Worm (Caenorhabditis elegans) whole organism, late embryonic: ENCODE results near the gene asns-2.

Experiments used
- C08G9.2 ChIP-seq: sonication (generic microtip); optimal IDR thresholded peaks from 2 replicates; lab custom pipeline; 2016; ENCODE audit warnings: mild to moderate bottlenecking, missing genetic modification characterization, moderate library complexity, missing compliant biosample characterization
- Y22D7AL.16 ChIP-seq: sonication (generic microtip); optimal IDR thresholded peaks from 2 replicates; lab custom pipeline; 2016; ENCODE audit warnings: missing genetic modification characterization, missing compliant biosample characterization
- ama-1 ChIP-seq: fragments of 150-350 bp; optimal IDR thresholded peaks from 2 replicates; lab custom pipeline; 2014
- ceh-14 ChIP-seq: sonication (generic microtip); optimal IDR thresholded peaks from 2 replicates; lab custom pipeline; 2016; ENCODE audit warnings: missing genotype, missing genetic modification characterization, missing compliant biosample characterization
- ceh-18 ChIP-seq: sonication (generic microtip); optimal IDR thresholded peaks from 2 replicates; lab custom pipeline; 2016; ENCODE audit warnings: missing genetic modification characterization, missing compliant biosample characterization
- ceh-2 ChIP-seq: sonication (generic microtip); optimal IDR thresholded peaks from 2 replicates; lab custom pipeline; 2016; ENCODE audit warnings: missing genotype, missing genetic modification characterization, missing compliant biosample characterization
- ceh-22 ChIP-seq: sonication (generic microtip); optimal IDR thresholded peaks from 2 replicates; lab custom pipeline; 2017; ENCODE audit warnings: missing biosample characterization, missing genetic modification characterization
- ceh-30 ChIP-seq: fragments of 150-350 bp; optimal IDR thresholded peaks from 2 replicates; lab custom pipeline; 2014; ENCODE audit warnings: missing biosample characterization, missing genetic modification characterization
- ceh-31 ChIP-seq: sonication (generic microtip); optimal IDR thresholded peaks from 2 replicates; lab custom pipeline; 2016; ENCODE audit warnings: missing genetic modification characterization, missing compliant biosample characterization
- ceh-48 ChIP-seq: sonication (generic microtip); optimal IDR thresholded peaks from 2 replicates; lab custom pipeline; 2016; ENCODE audit warnings: missing genetic modification characterization, inconsistent platforms, missing compliant biosample characterization
- ceh-9 ChIP-seq: sonication (generic microtip); optimal IDR thresholded peaks from 2 replicates; lab custom pipeline; 2016; ENCODE audit warnings: mild to moderate bottlenecking, missing genetic modification characterization, inconsistent platforms, missing compliant biosample characterization
- dmd-4 ChIP-seq: sonication (generic microtip); optimal IDR thresholded peaks from 2 replicates; lab custom pipeline; 2016; ENCODE audit warnings: borderline replicate concordance, missing genetic modification characterization, missing compliant biosample characterization
- elt-4 ChIP-seq: sonication (generic microtip); optimal IDR thresholded peaks from 2 replicates; lab custom pipeline; 2016; ENCODE audit warnings: missing genetic modification characterization, missing compliant biosample characterization
- gmeb-2 ChIP-seq: sonication (generic microtip); optimal IDR thresholded peaks from 2 replicates; lab custom pipeline; 2016; ENCODE audit warnings: missing genetic modification characterization, inconsistent platforms, missing compliant biosample characterization
- hlh-13 ChIP-seq: fragments of 200-800 bp; sonication (Bioruptor generic); optimal IDR thresholded peaks from 2 replicates; lab custom pipeline; 2018; ENCODE audit warnings: mild to moderate bottlenecking, missing genetic modification characterization, missing compliant biosample characterization
- hlh-15 ChIP-seq: sonication (generic microtip); optimal IDR thresholded peaks from 2 replicates; lab custom pipeline; 2016; ENCODE audit warnings: missing genetic modification characterization, missing compliant biosample characterization
- hlh-6 ChIP-seq: sonication (generic microtip); optimal IDR thresholded peaks from 2 replicates; lab custom pipeline; 2016; ENCODE audit warnings: missing genotype, missing genetic modification characterization, missing compliant biosample characterization
- hlh-8 ChIP-seq: sonication (generic microtip); optimal IDR thresholded peaks from 2 replicates; lab custom pipeline; 2016; ENCODE audit warnings: missing genotype, missing genetic modification characterization, missing compliant biosample characterization
- lim-6 ChIP-seq: sonication (generic microtip); optimal IDR thresholded peaks from 2 replicates; lab custom pipeline; 2016; ENCODE audit warnings: missing genetic modification characterization, missing compliant biosample characterization
- lin-11 ChIP-seq: fragments of 200-800 bp; sonication (Bioruptor generic); optimal IDR thresholded peaks from 2 replicates; lab custom pipeline; 2018; ENCODE audit warnings: mild to moderate bottlenecking, missing genetic modification characterization, missing compliant biosample characterization
- madf-2 ChIP-seq: sonication (generic microtip); optimal IDR thresholded peaks from 2 replicates; lab custom pipeline; 2017; ENCODE audit warnings: missing genetic modification characterization, missing compliant biosample characterization
- mec-3 ChIP-seq: sonication (generic microtip); optimal IDR thresholded peaks from 2 replicates; lab custom pipeline; 2016; ENCODE audit warnings: borderline replicate concordance, missing genetic modification characterization, missing compliant biosample characterization
- odd-2 ChIP-seq: sonication (generic microtip); optimal IDR thresholded peaks from 2 replicates; lab custom pipeline; 2017; ENCODE audit warnings: antibody characterized with exemption, mild to moderate bottlenecking, missing genetic modification characterization, missing compliant biosample characterization
- pag-3 ChIP-seq: sonication (generic microtip); optimal IDR thresholded peaks from 2 replicates; lab custom pipeline; 2016; ENCODE audit warnings: missing compliant biosample characterization, missing genetic modification characterization, borderline replicate concordance
- pha-2 ChIP-seq: sonication (generic microtip); optimal IDR thresholded peaks from 2 replicates; lab custom pipeline; 2017; ENCODE audit warnings: mild to moderate bottlenecking, missing genetic modification characterization, missing compliant biosample characterization
- pqm-1 ChIP-seq: sonication (generic microtip); optimal IDR thresholded peaks from 2 replicates; lab custom pipeline; 2016; ENCODE audit warnings: missing genetic modification characterization, missing compliant biosample characterization
- ref-2 ChIP-seq: sonication (generic microtip); optimal IDR thresholded peaks from 2 replicates; lab custom pipeline; 2016; ENCODE audit warnings: missing genetic modification characterization, missing compliant biosample characterization
- sox-2 ChIP-seq: fragments of 200-800 bp; sonication (Bioruptor generic); IDR thresholded peaks from 2 replicates; pipeline ENCODE4 v1.3.6; 2022; ENCODE audit warnings: missing genetic modification reagents, missing genetic modification characterization, missing compliant biosample characterization
- sox-4 ChIP-seq: sonication (generic microtip); optimal IDR thresholded peaks from 2 replicates; lab custom pipeline; 2017; ENCODE audit warnings: mild to moderate bottlenecking, missing genetic modification characterization, inconsistent platforms, missing compliant biosample characterization
- syd-9 ChIP-seq: sonication (generic microtip); optimal IDR thresholded peaks from 2 replicates; lab custom pipeline; 2016; ENCODE audit warnings: mild to moderate bottlenecking, missing genetic modification characterization, moderate library complexity, missing compliant biosample characterization
- ttx-3 ChIP-seq: sonication (generic microtip); optimal IDR thresholded peaks from 2 replicates; lab custom pipeline; 2016; ENCODE audit warnings: missing genetic modification reagents, missing genetic modification characterization, missing compliant biosample characterization
- unc-3 ChIP-seq, 2 experiments: fragments of 200-800 bp in 1 of 2; sonication (Bioruptor generic) in 1 of 2; sonication (generic microtip) in 1 of 2; conservative IDR thresholded peaks in 1 of 2; optimal IDR thresholded peaks in 1 of 2; 2 replicates each; pipeline versions ENCODE4 v1.3.6 to Lab custom; 2016 to 2022; ENCODE audit warnings: missing compliant biosample characterization in 2 of 2, missing genetic modification characterization in 2 of 2, missing genetic modification reagents in 1 of 2
- unc-42 ChIP-seq: sonication (generic microtip); optimal IDR thresholded peaks from 2 replicates; lab custom pipeline; 2016; ENCODE audit warnings: missing genotype, missing genetic modification characterization, missing compliant biosample characterization
- unc-86 ChIP-seq: sonication (generic microtip); optimal IDR thresholded peaks from 2 replicates; lab custom pipeline; 2016; ENCODE audit warnings: missing genetic modification characterization, missing compliant biosample characterization

The asns-2 gene

ce11 chrX:8723127-8723600 lies 27.6 kb downstream of the asns-2 start, which contains the start of gene tnt-2:
tnt-2 (minus strand) TSS chrX:8723550.
- no peak for TF ChIP-seq unc-3 (GFP tag; conservative IDR thresholded peaks at IDR 0.05; lab: Robert Waterston, UW)
- no peak for TF ChIP-seq unc-3 (tag; optimal IDR thresholded peaks at IDR 0.05; lab: Kevin White, UChicago)
- no peak for TF ChIP-seq hlh-13
- TF ChIP-seq madf-2 = no peak
- no peak for TF ChIP-seq pag-3 (tag; lab: Kevin White, UChicago)
- no peak for TF ChIP-seq hlh-6 (tag; lab: Kevin White, UChicago)
- TF ChIP-seq ttx-3 (tag; lab: Kevin White, UChicago) = no peak
- no peak for TF ChIP-seq elt-4 (tag; lab: Kevin White, UChicago)
- TF ChIP-seq C08G9.2 = no peak
- TF ChIP-seq ceh-14 (tag; lab: Kevin White, UChicago) = no peak
- TF ChIP-seq hlh-8 = no peak
- TF ChIP-seq lin-11 (tag; lab: Kevin White, UChicago) = no peak
- TF ChIP-seq ceh-48 = no peak
- no peak for TF ChIP-seq syd-9
- no peak for TF ChIP-seq pha-2 (tag; lab: Kevin White, UChicago)
- no peak for TF ChIP-seq unc-86

- TF ChIP-seq dmd-4 (tag; lab: Kevin White, UChicago) (no peak), sox-4 (tag; lab: Kevin White, UChicago) (no peak), hlh-8 (no peak), ceh-31 (no peak), ceh-2 (tag; lab: Kevin White, UChicago) (no peak)
These were observed 29.5 kb downstream of the asns-2 start for ce11 chrX:8721273-8721672.

ce11 chrX:8720658-8721057 lies 30.1 kb downstream of the asns-2 start, which contains the start of gene F53A9.9:
F53A9.9 (minus strand) TSS chrX:8720758.
- TF ChIP-seq lim-6 (no peak), gmeb-2 (tag; lab: Kevin White, UChicago) (no peak)
- TF ChIP-seq, all 69 proteins: peak for 0

- TF ChIP-seq unc-86 = no peak
- TF ChIP-seq Y22D7AL.16 (tag; lab: Kevin White, UChicago) = no peak
- TF ChIP-seq sox-2 (GFP tag; lab: Robert Waterston, UW) = no peak
- no peak for TF ChIP-seq sox-4 (tag; lab: Kevin White, UChicago)
- no peak for TF ChIP-seq ama-1 (lab: Kevin White, UChicago)
- TF ChIP-seq pqm-1 = no peak
- TF ChIP-seq hlh-15 (tag; lab: Kevin White, UChicago) = no peak
- no peak for TF ChIP-seq ceh-22
- TF ChIP-seq ceh-30 (tag; lab: Kevin White, UChicago) = no peak
- TF ChIP-seq syd-9 = no peak
- no peak for TF ChIP-seq ref-2 (tag; lab: Kevin White, UChicago)
- TF ChIP-seq unc-42 (tag; lab: Kevin White, UChicago) = no peak
- TF ChIP-seq odd-2 (tag; lab: Kevin White, UChicago) = no peak
- TF ChIP-seq ceh-9 (tag; lab: Kevin White, UChicago) = no peak
- no peak for TF ChIP-seq ceh-14 (tag; lab: Kevin White, UChicago)
These were observed 30.9 kb downstream of the asns-2 start for ce11 chrX:8719888-8720287.

- TF ChIP-seq ceh-18 (tag; lab: Kevin White, UChicago) (no peak), mec-3 (tag; lab: Kevin White, UChicago) (no peak)
- TF ChIP-seq, all 69 proteins: peak for 0
These were observed 31.9 kb downstream of the asns-2 start, which contains the start of gene F53A9.8 for ce11 chrX:8718856-8719255. F53A9.8 (minus strand) TSS chrX:8718904.
